Worm (Caenorhabditis elegans) whole organism, L4 larva: Measurements from ENCODE around the gene T19C3.5.

Source experiments
- F10B5.3 ChIP-seq: sonication (generic microtip); optimal IDR thresholded peaks from 2 replicates; lab custom pipeline; 2016; ENCODE audit warnings: mild to moderate bottlenecking, missing genetic modification characterization, missing compliant biosample characterization
- ceh-62 ChIP-seq: sonication (generic microtip); optimal IDR thresholded peaks from 2 replicates; lab custom pipeline; 2017; ENCODE audit warnings: missing biosample characterization, missing genetic modification characterization
- ceh-82 ChIP-seq: sonication (generic microtip); optimal IDR thresholded peaks from 2 replicates; lab custom pipeline; 2017; ENCODE audit warnings: missing biosample characterization, missing genetic modification characterization
- cey-2 ChIP-seq: sonication (generic microtip); optimal IDR thresholded peaks from 3 replicates; lab custom pipeline; 2017; ENCODE audit warnings: missing genetic modification characterization, mild to moderate bottlenecking, missing compliant biosample characterization, antibody characterized with exemption, borderline replicate concordance; ENCODE audit not compliant: insufficient read depth
- daf-16 ChIP-seq, 3 experiments: sonication (generic microtip); optimal IDR thresholded peaks; 2 replicates each; lab custom pipeline; 2016 to 2017; ENCODE audit warnings: missing genetic modification characterization in 3 of 3, missing genetic modification reagents in 3 of 3, mild to moderate bottlenecking in 2 of 3, missing compliant biosample characterization in 2 of 3, missing biosample characterization in 1 of 3, moderate library complexity in 1 of 3
- daf-8 ChIP-seq: fragments of 200-800 bp; sonication (Bioruptor generic); IDR thresholded peaks from 2 replicates; pipeline ENCODE4 v1.3.6; 2022; ENCODE audit warnings: missing genetic modification characterization, missing compliant biosample characterization
- dmd-9 ChIP-seq: fragments of 200-800 bp; sonication (Bioruptor generic); IDR thresholded peaks from 2 replicates; pipeline ENCODE4 v1.3.6; 2022; ENCODE audit warnings: missing genetic modification reagents, missing genetic modification characterization, missing compliant biosample characterization
- dpl-1 ChIP-seq: fragments of 150-350 bp; optimal IDR thresholded peaks from 2 replicates; lab custom pipeline; 2014; ENCODE audit warnings: missing biosample characterization, missing genetic modification reagents, missing genetic modification characterization
- egl-27 ChIP-seq: sonication (generic microtip); optimal IDR thresholded peaks from 3 replicates; lab custom pipeline; 2017; ENCODE audit warnings: missing biosample characterization, missing genetic modification reagents, missing genetic modification characterization
- fkh-10 ChIP-seq: fragments of 150-350 bp; optimal IDR thresholded peaks from 2 replicates; lab custom pipeline; 2014; ENCODE audit warnings: missing biosample characterization, missing genetic modification reagents, missing genetic modification characterization
- gei-8 ChIP-seq: fragments of 200-800 bp; sonication (Bioruptor generic); optimal IDR thresholded peaks from 2 replicates; lab custom pipeline; 2018; ENCODE audit warnings: mild to moderate bottlenecking, missing genetic modification characterization, missing compliant biosample characterization
- hlh-30 ChIP-seq: sonication (generic microtip); optimal IDR thresholded peaks from 2 replicates; lab custom pipeline; 2017; ENCODE audit warnings: antibody characterized with exemption, mild to moderate bottlenecking, missing genetic modification characterization, missing compliant biosample characterization; ENCODE audit not compliant: insufficient read depth
- hmg-1.1 ChIP-seq: fragments of 200-800 bp; sonication (Bioruptor generic); IDR thresholded peaks from 2 replicates; pipeline ENCODE4 v1.3.6; 2022; ENCODE audit warnings: missing genetic modification reagents, missing genetic modification characterization, missing compliant biosample characterization
- jun-1 ChIP-seq: fragments of 150-350 bp; optimal IDR thresholded peaks from 2 replicates; lab custom pipeline; 2014; ENCODE audit warnings: missing biosample characterization, missing genetic modification reagents, missing genetic modification characterization
- lin-15B ChIP-seq: fragments of 150-350 bp; sonication (generic microtip); optimal IDR thresholded peaks from 3 replicates; lab custom pipeline; 2014; ENCODE audit warnings: missing biosample characterization, missing genetic modification characterization
- lin-29 ChIP-seq: fragments of 200-800 bp; sonication (Bioruptor generic); IDR thresholded peaks from 2 replicates; pipeline ENCODE4 v1.3.6; 2022; ENCODE audit warnings: missing genetic modification reagents, missing genetic modification characterization, missing compliant biosample characterization
- lin-38 ChIP-seq: fragments of 200-800 bp; sonication (Bioruptor generic); IDR thresholded peaks from 2 replicates; pipeline ENCODE4 v1.3.6; 2022; ENCODE audit warnings: missing genetic modification reagents, missing genetic modification characterization, missing compliant biosample characterization
- lin-39 ChIP-seq: fragments of 150-350 bp; optimal IDR thresholded peaks from 2 replicates; lab custom pipeline; 2014; ENCODE audit warnings: missing biosample characterization, missing genetic modification reagents, missing genetic modification characterization
- lir-3 ChIP-seq: sonication (generic microtip); optimal IDR thresholded peaks from 2 replicates; lab custom pipeline; 2016; ENCODE audit warnings: mild to moderate bottlenecking, missing genetic modification characterization, missing compliant biosample characterization
- mep-1 ChIP-seq: fragments of 150-350 bp; sonication (generic microtip); optimal IDR thresholded peaks from 3 replicates; lab custom pipeline; 2014; ENCODE audit warnings: missing biosample characterization, missing genetic modification characterization
- mxl-3 ChIP-seq: fragments of 200-800 bp; sonication (Bioruptor generic); optimal IDR thresholded peaks from 2 replicates; lab custom pipeline; 2018; ENCODE audit warnings: mild to moderate bottlenecking, missing genetic modification characterization, missing compliant biosample characterization
- nhr-11 ChIP-seq: fragments of 150-350 bp; optimal IDR thresholded peaks from 2 replicates; lab custom pipeline; 2014; ENCODE audit warnings: missing biosample characterization, missing genetic modification characterization
- nhr-111 ChIP-seq: fragments of 200-800 bp; sonication (Bioruptor generic); optimal IDR thresholded peaks from 2 replicates; lab custom pipeline; 2018; ENCODE audit warnings: mild to moderate bottlenecking, missing genetic modification characterization, missing compliant biosample characterization
- nhr-237 ChIP-seq: sonication (generic microtip); optimal IDR thresholded peaks from 2 replicates; lab custom pipeline; 2017; ENCODE audit warnings: missing biosample characterization, missing genetic modification characterization
- nhr-25 ChIP-seq: sonication (generic microtip); optimal IDR thresholded peaks from 2 replicates; lab custom pipeline; 2017; ENCODE audit warnings: missing genetic modification characterization, mild to moderate bottlenecking, missing compliant biosample characterization, antibody characterized with exemption, moderate library complexity, borderline replicate concordance; ENCODE audit not compliant: insufficient read depth
- nhr-41 ChIP-seq: fragments of 200-800 bp; sonication (Bioruptor generic); IDR thresholded peaks from 2 replicates; pipeline ENCODE4 v1.3.6; 2022; ENCODE audit warnings: missing genetic modification reagents, missing genetic modification characterization, missing compliant biosample characterization
- nhr-48 ChIP-seq: sonication (generic microtip); optimal IDR thresholded peaks from 2 replicates; lab custom pipeline; 2016; ENCODE audit warnings: mild to moderate bottlenecking, missing genetic modification characterization, missing compliant biosample characterization
- nhr-6 ChIP-seq: fragments of 150-350 bp; optimal IDR thresholded peaks from 2 replicates; lab custom pipeline; 2014; ENCODE audit warnings: missing biosample characterization, missing genetic modification characterization
- nhr-76 ChIP-seq: fragments of 150-350 bp; optimal IDR thresholded peaks from 2 replicates; lab custom pipeline; 2014; ENCODE audit warnings: missing biosample characterization, missing genetic modification characterization
- pqm-1 ChIP-seq: sonication (generic microtip); optimal IDR thresholded peaks from 2 replicates; lab custom pipeline; 2017; ENCODE audit warnings: missing biosample characterization, missing genetic modification characterization
- saeg-2 ChIP-seq: fragments of 200-800 bp; sonication (Bioruptor generic); IDR thresholded peaks from 2 replicates; pipeline ENCODE4 v1.3.6; 2022; ENCODE audit warnings: missing genetic modification reagents, missing genetic modification characterization, missing compliant biosample characterization
- set-16 ChIP-seq: fragments of 200-800 bp; sonication (Bioruptor generic); IDR thresholded peaks from 2 replicates; pipeline ENCODE4 v1.3.6; 2022; ENCODE audit warnings: missing genetic modification reagents, missing genetic modification characterization, missing compliant biosample characterization
- unc-130 ChIP-seq: sonication (generic microtip); optimal IDR thresholded peaks from 2 replicates; lab custom pipeline; 2016; ENCODE audit warnings: missing genetic modification reagents, missing genetic modification characterization, missing compliant biosample characterization
- unc-39 ChIP-seq: sonication (generic microtip); optimal IDR thresholded peaks from 2 replicates; lab custom pipeline; 2017; ENCODE audit warnings: missing biosample characterization, missing genetic modification characterization
- unc-62 ChIP-seq, 3 experiments: fragments of 150-350 bp in 1 of 3; sonication (generic microtip); optimal IDR thresholded peaks in 2 of 3; peaks in 1 of 3; 1 replicate in 1 of 3; 2 replicates in 2 of 3; lab custom pipeline; 2014 to 2017; ENCODE audit warnings: missing biosample characterization in 3 of 3, missing genetic modification characterization in 3 of 3, missing genetic modification reagents in 3 of 3, missing genotype in 1 of 3
- vab-7 ChIP-seq: fragments of 200-800 bp; sonication (Bioruptor generic); IDR thresholded peaks from 2 replicates; pipeline ENCODE4 v1.3.6; 2022; ENCODE audit warnings: missing genetic modification reagents, missing genetic modification characterization, missing compliant biosample characterization
- zip-11 ChIP-seq: fragments of 200-800 bp; sonication (Bioruptor generic); IDR thresholded peaks from 2 replicates; pipeline ENCODE4 v1.3.6; 2022; ENCODE audit warnings: missing genetic modification characterization, missing compliant biosample characterization

The T19C3.5 gene

ce11 chrIII:587009-587408 lies 40.7 kb downstream of the T19C3.5 start, which contains the start of gene helq-1:
Gene helq-1 (minus strand): TSS chrIII:587109.
- TF ChIP-seq ceh-62 (tag; lab: Kevin White, UChicago), result no peak
- TF ChIP-seq unc-130 (GFP tag; lab: Kevin White, UChicago), result no peak
- TF ChIP-seq lin-39, result no peak
- TF ChIP-seq gei-8 (GFP tag; lab: Kevin White, UChicago), result no peak
- TF ChIP-seq nhr-6 (tag; lab: Kevin White, UChicago), result no peak
- no peak for TF ChIP-seq lin-15B (tag; lab: Kevin White, UChicago)
- TF ChIP-seq saeg-2 (GFP tag; lab: Robert Waterston, UW), result no peak
- no peak for TF ChIP-seq nhr-25 (tag; lab: Kevin White, UChicago)
- TF ChIP-seq lir-3 (tag; lab: Kevin White, UChicago), result no peak
- no peak for TF ChIP-seq mxl-3 (GFP tag; lab: Kevin White, UChicago)
- TF ChIP-seq set-16 (GFP tag; lab: Robert Waterston, UW), result no peak
- no peak for TF ChIP-seq daf-8 (GFP tag; lab: Robert Waterston, UW)
- no peak for TF ChIP-seq daf-16 (GFP tag; optimal IDR thresholded peaks at IDR 0.05; lab: Kevin White, UChicago)
- TF ChIP-seq daf-16 (tag; optimal IDR thresholded peaks at IDR 0.05; lab: Kevin White, UChicago), result no peak
- TF ChIP-seq zip-11 (GFP tag; lab: Robert Waterston, UW), result no peak
- no peak for TF ChIP-seq F10B5.3 (tag; lab: Kevin White, UChicago)
- no peak for TF ChIP-seq nhr-48
- no peak for TF ChIP-seq pqm-1 (tag; lab: Kevin White, UChicago)
- no peak for TF ChIP-seq dmd-9 (GFP tag; lab: Robert Waterston, UW)

ce11 chrIII:577467-577866 lies 50.3 kb downstream of the T19C3.5 start, which contains the start of gene gtf-2H5:
Gene gtf-2H5 (minus strand): TSS chrIII:577567.
- TF ChIP-seq jun-1 (no peak), nhr-76 (tag; lab: Kevin White, UChicago) (no peak), hmg-1.1 (GFP tag; lab: Robert Waterston, UW) (no peak), nhr-11 (no peak), nhr-41 (GFP tag; lab: Robert Waterston, UW) (no peak), cey-2 (no peak), lin-29 (no peak), nhr-111 (GFP tag; lab: Kevin White, UChicago) (no peak), gei-8 (GFP tag; lab: Kevin White, UChicago) (no peak), ceh-82 (no peak), egl-27 (no peak), vab-7 (GFP tag; lab: Robert Waterston, UW) (no peak), fkh-10 (no peak)
- TF ChIP-seq, all 104 proteins: peak for 0

ce11 chrIII:576555-576954 lies 51.2 kb downstream of the T19C3.5 start:
- TF ChIP-seq unc-39 (tag; lab: Kevin White, UChicago) (no peak), unc-62 (GFP tag; optimal IDR thresholded peaks at IDR 0.05 in 1 of 2; lab: Kevin White, UChicago) (no peak), unc-62 (tag; optimal IDR thresholded peaks at IDR 0.05; lab: Kevin White, UChicago) (no peak), hlh-30 (tag; lab: Kevin White, UChicago) (no peak), pqm-1 (tag; lab: Kevin White, UChicago) (no peak), nhr-237 (no peak), nhr-6 (tag; lab: Kevin White, UChicago) (no peak), dpl-1 (GFP tag; lab: Kevin White, UChicago) (no peak), lin-38 (GFP tag; lab: Robert Waterston, UW) (no peak), mep-1 (no peak)
- TF ChIP-seq, all 104 proteins: peak for 0
